Worm (Caenorhabditis elegans) whole organism, L3 larva: ENCODE data around the gene srn-1.

ENCODE experiments used
- R02D3.7 ChIP-seq: fragments of 150-350 bp; optimal IDR thresholded peaks from 2 replicates; lab custom pipeline; 2014; ENCODE audit warnings: missing biosample characterization, missing genetic modification characterization
- ZK546.5 ChIP-seq: sonication (generic microtip); optimal IDR thresholded peaks from 2 replicates; lab custom pipeline; 2017; ENCODE audit warnings: missing biosample characterization, missing genetic modification characterization
- aly-2 ChIP-seq: fragments of 150-350 bp; optimal IDR thresholded peaks from 2 replicates; lab custom pipeline; 2014; ENCODE audit warnings: missing biosample characterization, missing genetic modification characterization
- ama-1 ChIP-seq: fragments of 150-350 bp; optimal IDR thresholded peaks from 2 replicates; lab custom pipeline; 2018
- ceh-16 ChIP-seq: sonication (generic microtip); optimal IDR thresholded peaks from 2 replicates; lab custom pipeline; 2017; ENCODE audit warnings: missing biosample characterization, missing genetic modification characterization
- ceh-28 ChIP-seq: fragments of 150-350 bp; optimal IDR thresholded peaks from 2 replicates; lab custom pipeline; 2014; ENCODE audit warnings: missing biosample characterization, missing genetic modification reagents, missing genetic modification characterization
- ceh-82 ChIP-seq: fragments of 150-350 bp; optimal IDR thresholded peaks from 2 replicates; lab custom pipeline; 2014; ENCODE audit warnings: missing biosample characterization, missing genetic modification characterization
- ceh-9 ChIP-seq: sonication (generic microtip); optimal IDR thresholded peaks from 2 replicates; lab custom pipeline; 2018; ENCODE audit warnings: missing biosample characterization, missing genetic modification characterization
- daf-12 ChIP-seq: fragments of 150-350 bp; optimal IDR thresholded peaks from 2 replicates; lab custom pipeline; 2014; ENCODE audit warnings: missing biosample characterization, missing genetic modification reagents, missing genetic modification characterization
- elt-1 ChIP-seq: fragments of 150-350 bp; optimal IDR thresholded peaks from 2 replicates; lab custom pipeline; 2014; ENCODE audit warnings: missing biosample characterization, missing genetic modification characterization
- elt-2 ChIP-seq: sonication (generic microtip); optimal IDR thresholded peaks from 2 replicates; lab custom pipeline; 2016; ENCODE audit warnings: missing genetic modification reagents, mild to moderate bottlenecking, missing genetic modification characterization, missing compliant biosample characterization
- elt-3 ChIP-seq, 3 experiments: fragments of 150-350 bp in 1 of 3; sonication (generic microtip) in 2 of 3; optimal IDR thresholded peaks; 2 replicates in 2 of 3; 4 replicates in 1 of 3; lab custom pipeline; 2014 to 2017; ENCODE audit warnings: missing biosample characterization in 3 of 3, missing genetic modification characterization in 3 of 3
- eor-1 ChIP-seq, 2 experiments: fragments of 150-350 bp; optimal IDR thresholded peaks; 2 replicates each; lab custom pipeline; 2014 to 2018; ENCODE audit warnings: missing biosample characterization in 2 of 2, missing genetic modification characterization in 2 of 2
- fkh-10 ChIP-seq: sonication (generic microtip); optimal IDR thresholded peaks from 2 replicates; lab custom pipeline; 2017; ENCODE audit warnings: missing biosample characterization, missing genetic modification reagents, missing genetic modification characterization
- fkh-2 ChIP-seq: fragments of 150-350 bp; optimal IDR thresholded peaks from 2 replicates; lab custom pipeline; 2014; ENCODE audit warnings: missing biosample characterization, missing genetic modification reagents, missing genetic modification characterization
- fos-1 ChIP-seq: fragments of 150-350 bp; optimal IDR thresholded peaks from 2 replicates; lab custom pipeline; 2014; ENCODE audit warnings: missing biosample characterization, missing genetic modification characterization
- hmg-11 ChIP-seq: sonication (generic microtip); optimal IDR thresholded peaks from 2 replicates; lab custom pipeline; 2016; ENCODE audit warnings: missing genetic modification characterization, missing compliant biosample characterization
- lin-15B ChIP-seq: fragments of 150-350 bp; optimal IDR thresholded peaks from 2 replicates; lab custom pipeline; 2014; ENCODE audit warnings: missing biosample characterization, missing genetic modification characterization
- nfya-1 ChIP-seq: sonication (generic microtip); optimal IDR thresholded peaks from 2 replicates; lab custom pipeline; 2017; ENCODE audit warnings: missing genetic modification characterization, mild to moderate bottlenecking, missing compliant biosample characterization, antibody characterized with exemption, moderate library complexity; ENCODE audit not compliant: insufficient read depth
- nhr-11 ChIP-seq: fragments of 150-350 bp; optimal IDR thresholded peaks from 2 replicates; lab custom pipeline; 2014; ENCODE audit warnings: missing biosample characterization, missing genetic modification characterization
- nhr-23 ChIP-seq: fragments of 150-350 bp; optimal IDR thresholded peaks from 2 replicates; lab custom pipeline; 2014; ENCODE audit warnings: missing biosample characterization, missing genetic modification reagents, missing genetic modification characterization
- nhr-237 ChIP-seq: fragments of 150-350 bp; optimal IDR thresholded peaks from 2 replicates; lab custom pipeline; 2014; ENCODE audit warnings: missing biosample characterization, missing genetic modification characterization
- nhr-25 ChIP-seq: sonication (generic microtip); optimal IDR thresholded peaks from 2 replicates; lab custom pipeline; 2017; ENCODE audit warnings: missing biosample characterization, missing genetic modification characterization
- nhr-28 ChIP-seq: fragments of 150-350 bp; optimal IDR thresholded peaks from 2 replicates; lab custom pipeline; 2014; ENCODE audit warnings: missing biosample characterization, missing genetic modification characterization
- nhr-43 ChIP-seq: sonication (generic microtip); optimal IDR thresholded peaks from 2 replicates; lab custom pipeline; 2016; ENCODE audit warnings: mild to moderate bottlenecking, missing genetic modification characterization, missing compliant biosample characterization; ENCODE audit not compliant: poor library complexity, severe bottlenecking
- nhr-67 ChIP-seq: fragments of 150-350 bp; optimal IDR thresholded peaks from 2 replicates; lab custom pipeline; 2014; ENCODE audit warnings: missing biosample characterization, missing genetic modification characterization
- nhr-76 ChIP-seq: fragments of 150-350 bp; sonication (generic microtip); optimal IDR thresholded peaks from 5 replicates; lab custom pipeline; 2014; ENCODE audit warnings: missing biosample characterization, missing genetic modification characterization
- pha-4 ChIP-seq: fragments of 150-350 bp; optimal IDR thresholded peaks from 2 replicates; lab custom pipeline; 2014; ENCODE audit warnings: missing biosample characterization, missing genetic modification reagents, missing genetic modification characterization
- pqm-1 ChIP-seq: fragments of 150-350 bp; optimal IDR thresholded peaks from 2 replicates; lab custom pipeline; 2017; ENCODE audit warnings: missing biosample characterization, missing genetic modification characterization, inconsistent platforms
- skn-1 ChIP-seq: fragments of 150-350 bp; optimal IDR thresholded peaks from 2 replicates; lab custom pipeline; 2014; ENCODE audit warnings: missing biosample characterization, missing genetic modification characterization
- tbx-2 ChIP-seq: sonication (generic microtip); optimal IDR thresholded peaks from 2 replicates; lab custom pipeline; 2016; ENCODE audit warnings: mild to moderate bottlenecking, missing genetic modification characterization, missing compliant biosample characterization
- ztf-11 ChIP-seq: fragments of 150-350 bp; optimal IDR thresholded peaks from 2 replicates; lab custom pipeline; 2014; ENCODE audit warnings: missing biosample characterization, missing genetic modification characterization
- ztf-4 ChIP-seq: fragments of 150-350 bp; optimal IDR thresholded peaks from 2 replicates; lab custom pipeline; 2014; ENCODE audit warnings: missing biosample characterization, missing genetic modification characterization

The srn-1 gene

DNA sequence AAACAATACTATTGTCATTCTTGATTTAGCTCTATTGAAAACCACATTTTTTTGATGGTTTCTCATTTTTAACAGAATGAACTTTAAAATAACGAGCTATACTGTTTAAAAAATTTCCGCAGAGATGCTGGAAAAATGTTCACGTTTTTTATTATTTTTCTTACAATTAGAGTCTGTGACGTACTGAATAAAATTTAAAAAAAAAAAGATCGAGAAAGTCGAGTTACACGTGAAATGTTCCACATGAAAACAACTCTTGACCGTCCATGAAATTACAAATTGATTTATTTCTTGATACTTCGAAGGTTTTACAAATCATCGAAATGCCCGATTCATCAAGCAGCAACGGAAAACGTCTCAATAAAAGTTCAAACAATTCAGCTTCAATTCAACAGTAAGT is 40.7 kb upstream of the srn-1 start, which contains the start of gene fbxa-202:
Gene fbxa-202 (plus strand): TSS at position 301 of the 400 bp plus-strand sequence.
- TF ChIP-seq nhr-11 (tag; lab: Kevin White, UChicago) (no peak), ceh-16 (tag; lab: Kevin White, UChicago) (no peak), elt-3 (tag; optimal IDR thresholded peaks at IDR 0.05; lab: Kevin White, UChicago) (no peak), ceh-28 (tag; lab: Kevin White, UChicago) (no peak), nhr-237 (no peak), fos-1 (no peak), nhr-28 (no peak), hmg-11 (tag; lab: Kevin White, UChicago) (no peak)

DNA sequence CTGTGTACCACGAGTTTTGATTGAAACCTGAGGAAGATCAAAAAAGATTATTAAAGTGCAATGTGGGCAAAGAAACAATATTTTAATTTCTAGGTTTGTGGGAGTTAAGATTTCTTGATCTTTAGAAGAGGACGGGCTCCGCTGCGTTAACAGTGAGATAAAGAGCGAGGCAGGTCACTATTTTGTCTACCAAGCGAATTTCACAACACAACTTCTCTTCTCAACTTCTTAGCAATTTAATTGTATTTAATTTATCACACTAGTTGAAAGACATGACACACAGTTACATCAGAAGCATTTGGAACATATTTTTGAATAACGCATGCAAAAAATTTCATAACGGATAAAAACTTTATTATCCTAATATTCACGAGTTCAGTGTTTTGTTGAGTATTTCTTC is 40.2 kb upstream of the srn-1 start:
- TF ChIP-seq ama-1, result peak; percentile 9
- TF ChIP-seq skn-1, result no peak
- TF ChIP-seq elt-3 (tag; optimal IDR thresholded peaks at IDR 0.05; lab: Kevin White, UChicago), result peak in 1 of 3 experiments; percentile 33
- no peak for TF ChIP-seq nhr-23 (tag; lab: Kevin White, UChicago)
- TF ChIP-seq daf-12 (tag; lab: Kevin White, UChicago), result no peak

DNA sequence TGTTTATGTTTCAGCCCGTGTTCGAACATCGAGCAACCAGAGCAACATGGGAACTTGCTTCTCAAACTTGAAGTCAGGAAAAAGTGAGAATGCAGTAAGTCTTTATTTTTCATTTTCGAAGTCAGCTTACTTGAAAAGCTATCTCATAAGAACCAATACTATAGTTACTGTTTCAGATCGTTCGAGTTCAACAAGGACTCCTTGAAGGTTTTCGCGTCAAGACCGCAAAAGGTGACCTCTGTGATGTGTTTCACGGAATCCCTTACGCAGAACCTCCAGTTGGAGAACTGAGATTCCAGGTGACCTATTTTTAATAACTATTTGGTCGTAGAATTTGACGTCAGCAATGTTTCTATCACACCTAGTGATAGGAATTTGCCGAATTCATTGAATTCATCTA is 37.4 kb upstream of the srn-1 start:
- TF ChIP-seq nhr-28 (no peak), nhr-43 (no peak), pqm-1 (tag; lab: Kevin White, UChicago) (no peak), pha-4 (tag; lab: Kevin White, UChicago) (no peak), fkh-2 (tag; lab: Kevin White, UChicago) (no peak), ztf-11 (no peak), ceh-9 (no peak), tbx-2 (tag; lab: Kevin White, UChicago) (no peak), nhr-23 (tag; lab: Kevin White, UChicago) (no peak), nfya-1 (tag; lab: Kevin White, UChicago) (no peak), fkh-10 (GFP tag; lab: Kevin White, UChicago) (no peak)

DNA sequence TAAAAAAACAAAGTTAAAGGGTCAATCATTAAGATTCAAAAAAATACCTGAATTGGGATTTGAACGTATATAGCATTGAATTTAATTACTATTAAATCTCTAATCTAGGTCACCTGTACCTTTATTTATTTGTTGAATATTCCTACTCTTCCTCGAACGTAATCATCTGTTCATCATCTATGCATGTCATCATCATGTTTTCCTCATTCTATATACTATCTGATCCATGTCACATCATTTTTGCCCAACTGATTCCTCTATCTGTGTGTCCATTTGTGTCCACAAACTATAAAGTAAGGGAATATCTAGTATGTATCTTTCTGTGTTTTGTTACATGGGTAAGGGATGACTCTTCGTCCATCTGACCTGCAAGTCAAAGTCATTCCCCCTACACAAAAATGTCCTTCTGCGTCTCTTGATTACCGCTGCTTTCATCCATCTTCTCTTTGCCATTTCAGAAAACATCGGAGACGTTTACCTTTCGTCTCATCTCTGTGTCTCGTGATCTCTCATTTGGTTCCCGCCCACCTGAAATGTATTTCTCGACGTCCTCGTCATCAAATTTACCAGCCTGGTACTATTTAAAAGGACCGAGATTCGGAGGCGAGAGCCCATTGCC is 36.6 kb upstream of the srn-1 start:
- TF ChIP-seq nhr-25, result peak; percentile 68
- TF ChIP-seq nhr-43, result peak; percentile 20
- peak; percentile 53 for TF ChIP-seq nhr-23 (tag; lab: Kevin White, UChicago)
- no peak for TF ChIP-seq ceh-9

DNA sequence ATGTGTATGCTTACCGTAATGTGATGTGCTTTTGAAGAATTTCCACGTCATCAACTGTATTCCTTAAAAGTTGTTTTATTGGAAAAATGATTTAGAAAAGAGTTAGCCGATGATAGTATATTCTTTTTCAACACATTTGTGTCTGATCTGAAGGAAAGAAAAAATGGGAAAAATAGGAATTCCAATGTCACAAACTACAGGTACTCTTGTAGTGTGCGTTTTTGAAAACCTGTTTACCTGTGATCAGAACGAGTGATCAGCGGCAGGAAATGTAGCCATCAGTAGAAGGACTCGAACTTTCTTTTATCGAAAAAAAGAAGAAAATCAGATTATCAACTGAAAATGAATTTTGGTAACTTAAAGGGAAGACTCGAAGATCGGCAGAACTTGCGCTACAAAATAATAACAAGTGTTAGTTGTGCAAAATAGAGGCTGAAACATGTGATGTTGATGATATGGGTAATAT is 35.5 kb upstream of the srn-1 start, which contains the start of gene T28C12.15:
Gene T28C12.15 (minus strand): TSS at position 51 of the 466 bp plus-strand sequence.
- no peak for TF ChIP-seq elt-2 (tag; lab: Kevin White, UChicago)
- TF ChIP-seq ceh-16 (tag; lab: Kevin White, UChicago), result no peak
- TF ChIP-seq lin-15B (tag; lab: Kevin White, UChicago), result no peak
- no peak for TF ChIP-seq nhr-76 (tag; lab: Kevin White, UChicago)
- TF ChIP-seq nhr-43, result no peak
- TF ChIP-seq fkh-2 (tag; lab: Kevin White, UChicago), result no peak
- no peak for TF ChIP-seq ama-1
- no peak for TF ChIP-seq elt-1 (tag; lab: Kevin White, UChicago)
- no peak for TF ChIP-seq ceh-82 (tag; lab: Kevin White, UChicago)
- no peak for TF ChIP-seq ZK546.5 (tag; lab: Kevin White, UChicago)
- no peak for TF ChIP-seq pqm-1 (tag; lab: Kevin White, UChicago)
- TF ChIP-seq ztf-4 (tag; lab: Kevin White, UChicago), result no peak
- no peak for TF ChIP-seq R02D3.7
- no peak for TF ChIP-seq fos-1
- no peak for TF ChIP-seq nhr-67
- no peak for TF ChIP-seq aly-2
- TF ChIP-seq eor-1 (tag; optimal IDR thresholded peaks at IDR 0.05; lab: Kevin White, UChicago), result no peak
- no peak for TF ChIP-seq nhr-25
- TF ChIP-seq nhr-237, result no peak

DNA sequence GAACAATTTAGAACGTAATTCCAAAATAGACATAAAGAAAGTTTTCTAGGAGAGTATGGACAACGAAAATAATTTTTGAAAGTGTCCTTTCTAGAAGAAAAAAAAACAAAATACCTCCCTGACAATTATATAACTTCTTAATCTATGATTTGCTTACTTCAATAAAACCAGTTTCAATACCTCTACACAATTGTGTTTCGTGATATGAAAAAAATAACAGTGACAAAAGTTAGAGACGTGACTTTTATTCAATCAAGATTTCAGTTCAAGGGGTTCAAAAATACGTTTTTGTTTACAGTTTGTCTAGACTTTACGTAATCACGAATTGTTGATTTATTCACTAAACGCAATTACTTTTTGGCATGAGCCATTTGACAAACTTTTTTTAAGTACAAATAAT is 35.0 kb upstream of the srn-1 start:
- TF ChIP-seq nhr-11 (tag; lab: Kevin White, UChicago) (no peak), nhr-25 (no peak), aly-2 (no peak), nfya-1 (tag; lab: Kevin White, UChicago) (no peak), ztf-11 (no peak)
